Worm (Caenorhabditis elegans) whole organism, L4 larva: ENCODE results near the gene ZK688.10.
A peak's percentile ranks its signal among the peaks of the same experiment; 100 is the strongest.

Experiments
- F10B5.3 ChIP-seq: sonication (generic microtip); optimal IDR thresholded peaks from 2 replicates; lab custom pipeline; 2016; ENCODE audit warnings: mild to moderate bottlenecking, missing genetic modification characterization, missing compliant biosample characterization
- F26F4.8 ChIP-seq: fragments of 200-800 bp; sonication (Bioruptor generic); conservative IDR thresholded peaks from 2 replicates; pipeline ENCODE4 v1.3.6; 2022; ENCODE audit warnings: missing genetic modification characterization, missing compliant biosample characterization
- F37D6.2 ChIP-seq: sonication (generic microtip); optimal IDR thresholded peaks from 2 replicates; lab custom pipeline; 2016; ENCODE audit warnings: mild to moderate bottlenecking, missing genetic modification characterization, missing compliant biosample characterization
- F44E2.7 ChIP-seq: fragments of 200-800 bp; sonication (Bioruptor generic); IDR thresholded peaks from 2 replicates; pipeline ENCODE4 v2.1.2; 2022; ENCODE audit warnings: missing genetic modification characterization, missing compliant biosample characterization
- F49E8.2 ChIP-seq: sonication (generic microtip); optimal IDR thresholded peaks from 2 replicates; lab custom pipeline; 2016; ENCODE audit warnings: missing compliant biosample characterization, mild to moderate bottlenecking, missing genetic modification characterization, borderline replicate concordance
- T26A8.4 ChIP-seq: fragments of 200-800 bp; sonication (Bioruptor generic); IDR thresholded peaks from 2 replicates; pipeline ENCODE4 v1.3.6; 2022; ENCODE audit warnings: missing genetic modification characterization, missing compliant biosample characterization
- ZK546.5 ChIP-seq, 2 experiments: sonication (generic microtip); optimal IDR thresholded peaks; 2 replicates each; lab custom pipeline; 2017; ENCODE audit warnings: missing biosample characterization in 2 of 2, missing genetic modification characterization in 2 of 2
- aha-1 ChIP-seq: fragments of 150-350 bp; peaks from one replicate; lab custom pipeline; 2014; ENCODE audit warnings: missing biosample characterization, missing genetic modification characterization
- aly-2 ChIP-seq: sonication (generic microtip); optimal IDR thresholded peaks from 2 replicates; lab custom pipeline; 2018; ENCODE audit warnings: missing biosample characterization, missing genetic modification characterization
- ceh-20 ChIP-seq: fragments of 200-800 bp; sonication (Bioruptor generic); IDR thresholded peaks from 2 replicates; pipeline ENCODE4 v1.3.6; 2022; ENCODE audit warnings: missing genetic modification reagents, missing genetic modification characterization, missing compliant biosample characterization
- ceh-28 ChIP-seq: fragments of 150-350 bp; optimal IDR thresholded peaks from 2 replicates; lab custom pipeline; 2014; ENCODE audit warnings: missing biosample characterization, missing genetic modification reagents, missing genetic modification characterization
- ceh-44 ChIP-seq: fragments of 200-800 bp; sonication (Bioruptor generic); IDR thresholded peaks from 2 replicates; pipeline ENCODE4 v1.3.6; 2022; ENCODE audit warnings: missing genetic modification reagents, missing genetic modification characterization, missing compliant biosample characterization
- ceh-62 ChIP-seq: sonication (generic microtip); optimal IDR thresholded peaks from 2 replicates; lab custom pipeline; 2017; ENCODE audit warnings: missing biosample characterization, missing genetic modification characterization
- ces-1 ChIP-seq: fragments of 150-350 bp; sonication (generic microtip); optimal IDR thresholded peaks from 4 replicates; lab custom pipeline; 2014; ENCODE audit warnings: missing biosample characterization, missing genetic modification reagents, missing genetic modification characterization
- ctbp-1 ChIP-seq: fragments of 200-800 bp; sonication (Bioruptor generic); IDR thresholded peaks from 2 replicates; pipeline ENCODE4 v1.3.6; 2022; ENCODE audit warnings: missing genetic modification reagents, missing genetic modification characterization, missing compliant biosample characterization
- daf-16 ChIP-seq, 3 experiments: sonication (generic microtip); optimal IDR thresholded peaks; 2 replicates each; lab custom pipeline; 2016 to 2017; ENCODE audit warnings: missing genetic modification characterization in 3 of 3, missing genetic modification reagents in 3 of 3, mild to moderate bottlenecking in 2 of 3, missing compliant biosample characterization in 2 of 3, missing biosample characterization in 1 of 3, moderate library complexity in 1 of 3
- daf-8 ChIP-seq: fragments of 200-800 bp; sonication (Bioruptor generic); IDR thresholded peaks from 2 replicates; pipeline ENCODE4 v1.3.6; 2022; ENCODE audit warnings: missing genetic modification characterization, missing compliant biosample characterization
- duxl-1 ChIP-seq: sonication (generic microtip); optimal IDR thresholded peaks from 2 replicates; lab custom pipeline; 2016; ENCODE audit warnings: mild to moderate bottlenecking, missing genetic modification characterization, moderate library complexity, missing compliant biosample characterization; ENCODE audit not compliant: poor library complexity
- egl-27 ChIP-seq: sonication (generic microtip); optimal IDR thresholded peaks from 3 replicates; lab custom pipeline; 2017; ENCODE audit warnings: missing biosample characterization, missing genetic modification reagents, missing genetic modification characterization
- egl-43 ChIP-seq: fragments of 200-800 bp; sonication (Bioruptor generic); IDR thresholded peaks from 2 replicates; pipeline ENCODE4 v1.3.6; 2022; ENCODE audit warnings: missing genetic modification reagents, missing genetic modification characterization, missing compliant biosample characterization
- fkh-10 ChIP-seq: fragments of 150-350 bp; optimal IDR thresholded peaks from 2 replicates; lab custom pipeline; 2014; ENCODE audit warnings: missing biosample characterization, missing genetic modification reagents, missing genetic modification characterization
- fos-1 ChIP-seq: fragments of 150-350 bp; optimal IDR thresholded peaks from 2 replicates; lab custom pipeline; 2014; ENCODE audit warnings: missing biosample characterization, missing genetic modification characterization
- hif-1 ChIP-seq, 2 experiments: sonication (generic microtip); optimal IDR thresholded peaks; 2 replicates each; lab custom pipeline; 2016 to 2017; ENCODE audit warnings: missing compliant biosample characterization in 2 of 2, missing genetic modification characterization in 2 of 2, missing genetic modification reagents in 2 of 2, missing genotype in 2 of 2, mild to moderate bottlenecking in 1 of 2
- jun-1 ChIP-seq: fragments of 150-350 bp; optimal IDR thresholded peaks from 2 replicates; lab custom pipeline; 2014; ENCODE audit warnings: missing biosample characterization, missing genetic modification reagents, missing genetic modification characterization
- lin-1 ChIP-seq: fragments of 200-800 bp; sonication (Bioruptor generic); IDR thresholded peaks from 2 replicates; pipeline ENCODE4 v1.3.6; 2022; ENCODE audit warnings: missing genetic modification reagents, missing genetic modification characterization, missing compliant biosample characterization
- lin-13 ChIP-seq: fragments of 150-350 bp; optimal IDR thresholded peaks from 2 replicates; lab custom pipeline; 2014; ENCODE audit warnings: missing biosample characterization, missing genetic modification reagents, missing genetic modification characterization
- lin-15B ChIP-seq: fragments of 150-350 bp; sonication (generic microtip); optimal IDR thresholded peaks from 3 replicates; lab custom pipeline; 2014; ENCODE audit warnings: missing biosample characterization, missing genetic modification characterization
- lin-39 ChIP-seq: fragments of 150-350 bp; optimal IDR thresholded peaks from 2 replicates; lab custom pipeline; 2014; ENCODE audit warnings: missing biosample characterization, missing genetic modification reagents, missing genetic modification characterization
- mep-1 ChIP-seq: fragments of 150-350 bp; sonication (generic microtip); optimal IDR thresholded peaks from 3 replicates; lab custom pipeline; 2014; ENCODE audit warnings: missing biosample characterization, missing genetic modification characterization
- mxl-3 ChIP-seq: fragments of 200-800 bp; sonication (Bioruptor generic); optimal IDR thresholded peaks from 2 replicates; lab custom pipeline; 2018; ENCODE audit warnings: mild to moderate bottlenecking, missing genetic modification characterization, missing compliant biosample characterization
- nhr-102 ChIP-seq: sonication (generic microtip); optimal IDR thresholded peaks from 2 replicates; lab custom pipeline; 2016; ENCODE audit warnings: mild to moderate bottlenecking, missing genetic modification characterization, moderate library complexity, missing compliant biosample characterization
- nhr-11 ChIP-seq: fragments of 150-350 bp; optimal IDR thresholded peaks from 2 replicates; lab custom pipeline; 2014; ENCODE audit warnings: missing biosample characterization, missing genetic modification characterization
- nhr-25 ChIP-seq: sonication (generic microtip); optimal IDR thresholded peaks from 2 replicates; lab custom pipeline; 2017; ENCODE audit warnings: missing genetic modification characterization, mild to moderate bottlenecking, missing compliant biosample characterization, antibody characterized with exemption, moderate library complexity, borderline replicate concordance; ENCODE audit not compliant: insufficient read depth
- nhr-48 ChIP-seq: sonication (generic microtip); optimal IDR thresholded peaks from 2 replicates; lab custom pipeline; 2016; ENCODE audit warnings: mild to moderate bottlenecking, missing genetic modification characterization, missing compliant biosample characterization
- pha-4 ChIP-seq, 2 experiments: fragments of 150-350 bp in 1 of 2; fragments of 200-800 bp in 1 of 2; sonication (Bioruptor generic) in 1 of 2; IDR thresholded peaks in 1 of 2; optimal IDR thresholded peaks in 1 of 2; 2 replicates each; pipeline versions ENCODE4 v1.3.6 to Lab custom; 2014 to 2022; ENCODE audit warnings: missing genetic modification characterization in 2 of 2, missing genetic modification reagents in 2 of 2, missing biosample characterization in 1 of 2, missing compliant biosample characterization in 1 of 2
- php-3 ChIP-seq: fragments of 200-800 bp; sonication (Bioruptor generic); IDR thresholded peaks from 2 replicates; pipeline ENCODE4 v1.3.6; 2022; ENCODE audit warnings: missing genetic modification reagents, missing genetic modification characterization, missing compliant biosample characterization
- rbr-2 ChIP-seq: sonication (generic microtip); optimal IDR thresholded peaks from 2 replicates; lab custom pipeline; 2016; ENCODE audit warnings: missing genotype, missing genetic modification characterization, missing compliant biosample characterization
- sdz-12 ChIP-seq: fragments of 200-800 bp; sonication (Bioruptor generic); optimal IDR thresholded peaks from 2 replicates; lab custom pipeline; 2018; ENCODE audit warnings: mild to moderate bottlenecking, missing genetic modification characterization, missing compliant biosample characterization
- skn-1 ChIP-seq: fragments of 150-350 bp; optimal IDR thresholded peaks from 2 replicates; lab custom pipeline; 2014; ENCODE audit warnings: missing biosample characterization, missing genetic modification characterization
- snpc-1.2 ChIP-seq: fragments of 200-800 bp; sonication (Bioruptor generic); IDR thresholded peaks from 2 replicates; pipeline ENCODE4 v1.3.6; 2022; ENCODE audit warnings: missing genetic modification reagents, missing genetic modification characterization, missing compliant biosample characterization
- spr-3 ChIP-seq: fragments of 200-800 bp; sonication (Bioruptor generic); optimal IDR thresholded peaks from 2 replicates; lab custom pipeline; 2018; ENCODE audit warnings: mild to moderate bottlenecking, missing genetic modification characterization, missing compliant biosample characterization
- tra-1 ChIP-seq: fragments of 200-800 bp; sonication (Bioruptor generic); IDR thresholded peaks from 2 replicates; pipeline ENCODE4 v1.3.6; 2022; ENCODE audit warnings: missing genetic modification reagents, missing genetic modification characterization, missing compliant biosample characterization
- unc-62 ChIP-seq, 3 experiments: fragments of 150-350 bp in 1 of 3; sonication (generic microtip); optimal IDR thresholded peaks in 2 of 3; peaks in 1 of 3; 1 replicate in 1 of 3; 2 replicates in 2 of 3; lab custom pipeline; 2014 to 2017; ENCODE audit warnings: missing biosample characterization in 3 of 3, missing genetic modification characterization in 3 of 3, missing genetic modification reagents in 3 of 3, missing genotype in 1 of 3
- vab-7 ChIP-seq: fragments of 200-800 bp; sonication (Bioruptor generic); IDR thresholded peaks from 2 replicates; pipeline ENCODE4 v1.3.6; 2022; ENCODE audit warnings: missing genetic modification reagents, missing genetic modification characterization, missing compliant biosample characterization
- zfp-3 ChIP-seq: fragments of 200-800 bp; sonication (Bioruptor generic); conservative IDR thresholded peaks from 2 replicates; pipeline ENCODE4 v1.3.6; 2022; ENCODE audit warnings: missing genetic modification reagents, missing genetic modification characterization, missing compliant biosample characterization
- zip-11 ChIP-seq: fragments of 200-800 bp; sonication (Bioruptor generic); IDR thresholded peaks from 2 replicates; pipeline ENCODE4 v1.3.6; 2022; ENCODE audit warnings: missing genetic modification characterization, missing compliant biosample characterization
- zip-2 ChIP-seq: fragments of 150-350 bp; optimal IDR thresholded peaks from 2 replicates; lab custom pipeline; 2014; ENCODE audit warnings: missing biosample characterization, missing genetic modification characterization
- ztf-7 ChIP-seq: fragments of 150-350 bp; optimal IDR thresholded peaks from 2 replicates; lab custom pipeline; 2014; ENCODE audit warnings: missing biosample characterization, missing genetic modification characterization

ZK688.10 gene

ce11 chrIII:7891573-7892306, 5.1 kb downstream of the ZK688.10 start, which contains the start of the genes ZK688.5 and fahd-1 (continued):
- peak; percentile 78 for TF ChIP-seq rbr-2 (tag; lab: Kevin White, UChicago)
- TF ChIP-seq nhr-11 (tag; lab: Kevin White, UChicago) = peak; percentile 78
- peak in 1 of 2 experiments; percentile 68 for TF ChIP-seq hif-1 (tag; optimal IDR thresholded peaks at IDR 0.05; lab: Kevin White, UChicago)
- TF ChIP-seq pha-4 (GFP tag; IDR thresholded peaks at IDR 0.05; lab: Robert Waterston, UW) = no peak; the same call in 1 of the 2 replicates
- peak; percentile 63 for TF ChIP-seq pha-4 (tag; optimal IDR thresholded peaks at IDR 0.05; lab: Kevin White, UChicago)
- no peak for TF ChIP-seq ceh-28 (tag; lab: Kevin White, UChicago)
- TF ChIP-seq zfp-3 (GFP tag; lab: Robert Waterston, UW) = no peak
- peak; percentile 65 for TF ChIP-seq aha-1 (tag; lab: Kevin White, UChicago)
- 0 out of 2 replicates have a peak, but pooled peaks have one; percentile 25 for TF ChIP-seq php-3
- no peak for TF ChIP-seq ztf-7
- no peak for TF ChIP-seq ZK546.5 (tag; optimal IDR thresholded peaks at IDR 0.05; lab: Kevin White, UChicago)
- TF ChIP-seq F10B5.3 (tag; lab: Kevin White, UChicago) = no peak
- TF ChIP-seq nhr-25 (tag; lab: Kevin White, UChicago) = peak; percentile 85
- TF ChIP-seq sdz-12 (GFP tag; lab: Kevin White, UChicago) = no peak
- TF ChIP-seq ceh-62 (tag; lab: Kevin White, UChicago) = no peak
- no peak for TF ChIP-seq aly-2 (tag; lab: Kevin White, UChicago)
- no peak for TF ChIP-seq vab-7 (GFP tag; lab: Robert Waterston, UW)
- no peak for TF ChIP-seq lin-13 (GFP tag; lab: Kevin White, UChicago)
- no peak for TF ChIP-seq egl-27 (tag; lab: Kevin White, UChicago)
- no peak for TF ChIP-seq lin-15B (tag; lab: Kevin White, UChicago)
- TF ChIP-seq daf-16 (GFP tag; optimal IDR thresholded peaks at IDR 0.05; lab: Kevin White, UChicago) = no peak
- peak; percentile 58 for TF ChIP-seq daf-16 (tag; optimal IDR thresholded peaks at IDR 0.05; lab: Kevin White, UChicago)
- no peak for TF ChIP-seq ceh-44
- TF ChIP-seq lin-39 (tag; lab: Kevin White, UChicago) = no peak
- no peak for TF ChIP-seq zip-2 (tag; lab: Kevin White, UChicago)
- TF ChIP-seq unc-62 (GFP tag; optimal IDR thresholded peaks at IDR 0.05 in 1 of 2; lab: Kevin White, UChicago) = no peak
- TF ChIP-seq unc-62 (tag; optimal IDR thresholded peaks at IDR 0.05; lab: Kevin White, UChicago) = no peak
- no peak for TF ChIP-seq daf-8
- TF ChIP-seq T26A8.4 = peak; percentile 18; the same call in 1 of the 2 replicates
- TF ChIP-seq mxl-3 (GFP tag; lab: Kevin White, UChicago) = peak; percentile 98
- no peak for TF ChIP-seq F37D6.2 (tag; lab: Kevin White, UChicago)
- TF ChIP-seq egl-43 (GFP tag; lab: Robert Waterston, UW) = no peak
- peak; percentile 21 for TF ChIP-seq nhr-102 (tag; lab: Kevin White, UChicago)
- no peak for TF ChIP-seq fos-1
- TF ChIP-seq F49E8.2 (tag; lab: Kevin White, UChicago) = no peak
- no peak for TF ChIP-seq skn-1 (tag; lab: Kevin White, UChicago)
- TF ChIP-seq ctbp-1 = peak; percentile 57
- TF ChIP-seq F44E2.7 = no peak
- 0 out of 2 replicates have a peak, but pooled peaks have one; percentile 46 for TF ChIP-seq ceh-20 (GFP tag; lab: Robert Waterston, UW)
- TF ChIP-seq ces-1 = no peak
- no peak for TF ChIP-seq duxl-1 (tag; lab: Kevin White, UChicago)
- TF ChIP-seq mep-1 (tag; lab: Kevin White, UChicago) = peak; percentile 88
- TF ChIP-seq zip-11 (GFP tag; lab: Robert Waterston, UW) = no peak
- TF ChIP-seq jun-1 (tag; lab: Kevin White, UChicago) = no peak
- peak; percentile 42; the same call in 1 of the 2 replicates for TF ChIP-seq tra-1
- TF ChIP-seq lin-1 (GFP tag; lab: Robert Waterston, UW) = peak; percentile 69
- TF ChIP-seq spr-3 = no peak
- no peak for TF ChIP-seq snpc-1.2 (GFP tag; lab: Robert Waterston, UW)
- peak; percentile 31 for TF ChIP-seq nhr-48
- TF ChIP-seq F26F4.8 = no peak
- peak; percentile 48 for TF ChIP-seq fkh-10 (GFP tag; lab: Kevin White, UChicago)
